Worm (Caenorhabditis elegans): ENCODE results near the gene C49F8.1.

Gene C49F8.1

ce11 chrX:13388829-13389228 lies 24.0 kb upstream of the C49F8.1 start:
- TF ChIP-seq bed-3 (GFP tag; optimal IDR thresholded peaks at IDR 0.05) (no peak), nhr-237 (tag; optimal IDR thresholded peaks at IDR 0.05) (no peak), nhr-2 (tag; optimal IDR thresholded peaks at IDR 0.05) (no peak), mab-5 (tag; optimal IDR thresholded peaks at IDR 0.05) (no peak), drap-1 (GFP tag; optimal IDR thresholded peaks at IDR 0.05) (no peak), lsy-2 (tag; optimal IDR thresholded peaks at IDR 0.05) (no peak), sem-2 (GFP tag; optimal IDR thresholded peaks at IDR 0.05) (no peak), nhr-12 (tag; optimal IDR thresholded peaks at IDR 0.05) (no peak), elt-3 (tag; optimal IDR thresholded peaks at IDR 0.05) (no peak)

ce11 chrX:13387497-13387953 lies 22.7 kb upstream of the C49F8.1 start, which contains the start of gene C49F8.3:
Gene C49F8.3 (minus strand): TSS chrX:13387547.
- no peak for TF ChIP-seq cnd-1 (tag; optimal IDR thresholded peaks at IDR 0.05)
- TF ChIP-seq drap-1 (GFP tag; optimal IDR thresholded peaks at IDR 0.05) = no peak
- TF ChIP-seq lsy-2 (tag; optimal IDR thresholded peaks at IDR 0.05) = no peak
- no peak for TF ChIP-seq sem-2 (GFP tag; optimal IDR thresholded peaks at IDR 0.05)

ce11 chrX:13384743-13385142 lies 19.9 kb upstream of the C49F8.1 start:
- TF ChIP-seq elt-1 (tag; optimal IDR thresholded peaks at IDR 0.05; ENCODE audit: borderline replicate concordance, insufficient read depth) (no peak), flh-1 (GFP tag; optimal IDR thresholded peaks at IDR 0.05) (no peak), nhr-76 (tag; optimal IDR thresholded peaks at IDR 0.05) (no peak), tbx-8 (GFP tag; optimal IDR thresholded peaks at IDR 0.05) (no peak), unc-62 (GFP tag; optimal IDR thresholded peaks at IDR 0.05) (no peak), ces-1 (GFP tag; optimal IDR thresholded peaks at IDR 0.05) (no peak), hlh-1 (tag; optimal IDR thresholded peaks at IDR 0.05) (no peak)

ce11 chrX:13383273-13383672 lies 18.5 kb upstream of the C49F8.1 start:
- TF ChIP-seq blmp-1 (tag; optimal IDR thresholded peaks at IDR 0.05) (no peak), unc-39 (tag; optimal IDR thresholded peaks at IDR 0.05) (no peak), hlh-1 (tag; optimal IDR thresholded peaks at IDR 0.05) (no peak)

- TF ChIP-seq ceh-39 (tag; optimal IDR thresholded peaks at IDR 0.05) = no peak
These were observed 16.4 kb upstream of the C49F8.1 start for ce11 chrX:13380988-13381742.

- TF ChIP-seq lin-13 (tag; optimal IDR thresholded peaks at IDR 0.05) (no peak), zip-8 (tag; optimal IDR thresholded peaks at IDR 0.05) (peak; percentile 59)
These were observed 14.3 kb upstream of the C49F8.1 start for ce11 chrX:13379072-13379471.

- TF ChIP-seq nhr-12 (tag; optimal IDR thresholded peaks at IDR 0.05) (no peak), sptf-1 (tag; optimal IDR thresholded peaks at IDR 0.05) (no peak), lsy-2 (tag; optimal IDR thresholded peaks at IDR 0.05) (no peak), mep-1 (tag; optimal IDR thresholded peaks at IDR 0.05) (no peak), ceh-43 (GFP tag; optimal IDR thresholded peaks at IDR 0.05) (no peak)
These were observed 12.1 kb upstream of the C49F8.1 start, which contains the start of the genes C49F8.14 and gem-1 for ce11 chrX:13376851-13377250. Gene C49F8.14 (minus strand): TSS chrX:13376949. Gene gem-1 (minus strand): TSS chrX:13376992.

- TF ChIP-seq ces-1 (GFP tag; optimal IDR thresholded peaks at IDR 0.05) = no peak
- no peak for TF ChIP-seq ceh-39 (tag; optimal IDR thresholded peaks at IDR 0.05)
- TF ChIP-seq nhr-2 (tag; optimal IDR thresholded peaks at IDR 0.05) = no peak
- no peak for TF ChIP-seq elt-3 (tag; optimal IDR thresholded peaks at IDR 0.05)
- TF ChIP-seq unc-120 (tag; optimal IDR thresholded peaks at IDR 0.05; ENCODE audit: poor library complexity, severe bottlenecking) = no peak
- no peak for TF ChIP-seq ceh-43 (GFP tag; optimal IDR thresholded peaks at IDR 0.05)
- TF ChIP-seq blmp-1 (tag; optimal IDR thresholded peaks at IDR 0.05) = no peak
- TF ChIP-seq tbx-8 (GFP tag; optimal IDR thresholded peaks at IDR 0.05) = no peak
- no peak for TF ChIP-seq hlh-1 (tag; optimal IDR thresholded peaks at IDR 0.05)
- TF ChIP-seq sem-2 (GFP tag; optimal IDR thresholded peaks at IDR 0.05) = no peak
- no peak for TF ChIP-seq sptf-1 (tag; optimal IDR thresholded peaks at IDR 0.05)
- TF ChIP-seq mls-2 (tag; optimal IDR thresholded peaks at IDR 0.05) = no peak
- TF ChIP-seq lsy-2 (tag; optimal IDR thresholded peaks at IDR 0.05) = no peak
- TF ChIP-seq nhr-237 (tag; optimal IDR thresholded peaks at IDR 0.05) = no peak
- no peak for TF ChIP-seq cnd-1 (tag; optimal IDR thresholded peaks at IDR 0.05)
- no peak for TF ChIP-seq nhr-12 (tag; optimal IDR thresholded peaks at IDR 0.05)
- TF ChIP-seq snpc-4 (tag; optimal IDR thresholded peaks at IDR 0.05) = no peak
- TF ChIP-seq ham-2 (GFP tag; optimal IDR thresholded peaks at IDR 0.05) = no peak
These were observed 11.4 kb upstream of the C49F8.1 start for ce11 chrX:13376185-13376584.
